Fruit fly (Drosophila melanogaster): ENCODE data around the gene IM33.

The IM33 gene

DNA sequence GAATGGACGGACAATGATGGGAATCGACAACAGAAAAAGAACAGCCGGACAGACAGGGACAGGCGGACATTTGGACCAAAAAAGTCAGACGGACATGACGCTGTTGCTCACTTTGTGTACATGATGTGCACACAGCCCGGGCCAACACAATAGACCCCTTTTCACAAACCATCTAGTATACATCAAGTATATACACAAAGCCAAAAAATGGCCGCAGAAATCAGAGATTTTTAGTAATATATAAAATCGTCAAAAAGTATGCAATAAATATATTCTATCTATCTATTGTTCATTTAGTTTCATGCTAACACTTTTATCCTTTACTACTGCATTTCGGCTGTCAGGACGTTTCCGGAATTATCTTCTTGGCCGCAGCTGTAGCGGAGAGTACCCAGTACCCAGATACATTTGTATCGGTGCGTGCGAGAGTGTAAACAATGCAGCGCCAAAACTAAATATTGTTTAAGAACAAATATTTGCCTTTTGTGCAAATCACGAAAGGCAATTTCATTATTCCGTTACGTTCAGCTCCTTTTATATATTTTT is 23.0 kb upstream of the IM33 start:
- TF ChIP-seq Ets21C (GFP tag; optimal IDR thresholded peaks at IDR 0.05): no peak
- TF ChIP-seq CG6163 (GFP tag; IDR thresholded peaks at IDR 0.05): no peak
- TF ChIP-seq lz (GFP tag; optimal IDR thresholded peaks at IDR 0.05): peak; percentile 1
- peak in 1 of 2 experiments; percentile 40 for TF ChIP-seq salr (GFP tag; optimal IDR thresholded peaks at IDR 0.05)
- TF ChIP-seq OdsH (GFP tag; optimal IDR thresholded peaks at IDR 0.05): peak; percentile 40
- TF ChIP-seq CG16779 (tag; optimal IDR thresholded peaks at IDR 0.05): no peak
- TF ChIP-seq Eip93F (GFP tag; optimal IDR thresholded peaks at IDR 0.05): no peak
- no peak for TF ChIP-seq CG3032 (tag; optimal IDR thresholded peaks at IDR 0.05)
- TF ChIP-seq vri (GFP tag; optimal IDR thresholded peaks at IDR 0.05): no peak
- TF ChIP-seq Hr39 (GFP tag; optimal IDR thresholded peaks at IDR 0.05): peak; percentile 14
- peak; percentile 22 for TF ChIP-seq CG6792 (GFP tag; optimal IDR thresholded peaks at IDR 0.05)
- no peak for TF ChIP-seq Sox102F (GFP tag; optimal IDR thresholded peaks at IDR 0.05)
- peak; percentile 39 for TF ChIP-seq acj6 (GFP tag; optimal IDR thresholded peaks at IDR 0.05)
- TF ChIP-seq esn (GFP tag; optimal IDR thresholded peaks at IDR 0.05): no peak
- TF ChIP-seq CG10631 (GFP tag; optimal IDR thresholded peaks at IDR 0.05): peak; percentile 32
- TF ChIP-seq CG31627 (GFP tag; optimal IDR thresholded peaks at IDR 0.05): no peak
- TF ChIP-seq Eip78C (GFP tag): peak; percentile 88
- no peak for TF ChIP-seq CG6854 (GFP tag; optimal IDR thresholded peaks at IDR 0.05)
- TF ChIP-seq Eip75B (GFP tag; optimal IDR thresholded peaks at IDR 0.05): peak; percentile 16
- no peak for TF ChIP-seq Blimp-1 (GFP tag; optimal IDR thresholded peaks at IDR 0.05)
- TF ChIP-seq topi (GFP tag; optimal IDR thresholded peaks at IDR 0.05): no peak
- peak; percentile 14 for TF ChIP-seq cyc (GFP tag; optimal IDR thresholded peaks at IDR 0.05)
- peak; percentile 42 for TF ChIP-seq CG34406 (GFP tag; optimal IDR thresholded peaks at IDR 0.05)
- TF ChIP-seq Gug (GFP tag; IDR thresholded peaks at IDR 0.05): no peak
- TF ChIP-seq Hr4 (GFP tag; optimal IDR thresholded peaks at IDR 0.05): peak; percentile 28
- peak; percentile 42 for TF ChIP-seq CG8632 (GFP tag; optimal IDR thresholded peaks at IDR 0.05)
- no peak for TF ChIP-seq fkh (GFP tag; optimal IDR thresholded peaks at IDR 0.05)
- no peak for TF ChIP-seq eg (GFP tag; IDR thresholded peaks at IDR 0.05)
- TF ChIP-seq dsx (GFP tag; optimal IDR thresholded peaks at IDR 0.05; ENCODE audit: poor library complexity, severe bottlenecking): no peak
- no peak for TF ChIP-seq CG11294 (GFP tag; IDR thresholded peaks at IDR 0.05)
- no peak for TF ChIP-seq ss (GFP tag; optimal IDR thresholded peaks at IDR 0.05)
- no peak for TF ChIP-seq CG3919 (GFP tag; optimal IDR thresholded peaks at IDR 0.05)
- TF ChIP-seq achi (GFP tag; optimal IDR thresholded peaks at IDR 0.05): peak; percentile 33
- no peak for TF ChIP-seq CG11902 (GFP tag; optimal IDR thresholded peaks at IDR 0.05)
- peak; percentile 22 for TF ChIP-seq Met (GFP tag; optimal IDR thresholded peaks at IDR 0.05)
- TF ChIP-seq dac (GFP tag; optimal IDR thresholded peaks at IDR 0.05): no peak
- TF ChIP-seq net (GFP tag; optimal IDR thresholded peaks at IDR 0.05): no peak
- peak; percentile 50 for TF ChIP-seq pdm3 (GFP tag; optimal IDR thresholded peaks at IDR 0.05)
- TF ChIP-seq Ets96B (tag; optimal IDR thresholded peaks at IDR 0.05): no peak
- TF ChIP-seq CG8319 (GFP tag; optimal IDR thresholded peaks at IDR 0.05): no peak
- TF ChIP-seq Sox15 (GFP tag; optimal IDR thresholded peaks at IDR 0.05): no peak
- TF ChIP-seq CG8119 (GFP tag; IDR thresholded peaks at IDR 0.05): no peak
- TF ChIP-seq Sox14 (GFP tag; optimal IDR thresholded peaks at IDR 0.05): peak; percentile 26
- TF ChIP-seq Hr38 (GFP tag; optimal IDR thresholded peaks at IDR 0.05): no peak
- no peak for TF ChIP-seq CG6276 (GFP tag; optimal IDR thresholded peaks at IDR 0.05)
- TF ChIP-seq spab (GFP tag; optimal IDR thresholded peaks at IDR 0.05): peak; percentile 33
- TF ChIP-seq Lpt (GFP tag; optimal IDR thresholded peaks at IDR 0.05): no peak
- no peak for TF ChIP-seq fd85E (GFP tag; optimal IDR thresholded peaks at IDR 0.05)
- peak; percentile 27 for TF ChIP-seq CG7368 (GFP tag; optimal IDR thresholded peaks at IDR 0.05)
- no peak for TF ChIP-seq CG15336 (GFP tag; IDR thresholded peaks at IDR 0.05)
- peak; percentile 45 for TF ChIP-seq fd59A (GFP tag; optimal IDR thresholded peaks at IDR 0.05)
- no peak for TF ChIP-seq CG1621 (tag; optimal IDR thresholded peaks at IDR 0.05)
- no peak for TF ChIP-seq CG32006 (GFP tag; optimal IDR thresholded peaks at IDR 0.05)
